Fruit fly (Drosophila melanogaster) whole organism, embryonic: ENCODE measurements around the gene ple.

Source experiments
- Atf-2 ChIP-seq: fragments of 200-800 bp; sonication (Bioruptor generic); optimal IDR thresholded peaks from 2 replicates; lab custom pipeline; 2016; ENCODE audit warnings: missing biosample characterization, missing genetic modification characterization
- CG12219 ChIP-seq: fragments of 200-800 bp; sonication (Bioruptor generic); optimal IDR thresholded peaks from 3 replicates; lab custom pipeline; 2018; ENCODE audit warnings: missing biosample characterization, mild to moderate bottlenecking, missing genetic modification characterization
- CG12299 ChIP-seq: fragments of 200-800 bp; sonication (Bioruptor generic); optimal IDR thresholded peaks from 2 replicates; lab custom pipeline; 2018; ENCODE audit warnings: missing biosample characterization, mild to moderate bottlenecking, missing genetic modification characterization
- CG13287 ChIP-seq: fragments of 200-800 bp; sonication (Bioruptor generic); IDR thresholded peaks from 2 replicates; pipeline ENCODE4 v1.3.6; 2022; ENCODE audit warnings: missing biosample characterization, missing genetic modification characterization; ENCODE audit not compliant: partially characterized antibody
- CG13775 ChIP-seq: fragments of 200-800 bp; sonication (Bioruptor generic); optimal IDR thresholded peaks from 3 replicates; lab custom pipeline; 2017; ENCODE audit warnings: missing biosample characterization, mild to moderate bottlenecking, missing genetic modification characterization
- CG1602 ChIP-seq: fragments of 200-800 bp; sonication (Bioruptor generic); optimal IDR thresholded peaks from 3 replicates; lab custom pipeline; 2016; ENCODE audit warnings: missing biosample characterization, missing genetic modification characterization
- CG16815 ChIP-seq: fragments of 200-800 bp; sonication (Bioruptor generic); optimal IDR thresholded peaks from 3 replicates; lab custom pipeline; 2017; ENCODE audit warnings: missing biosample characterization, mild to moderate bottlenecking, missing genetic modification characterization
- CG30020 ChIP-seq: fragments of 200-800 bp; optimal IDR thresholded peaks from 2 replicates; lab custom pipeline; 2019; ENCODE audit warnings: missing biosample characterization, mild to moderate bottlenecking, missing genetic modification characterization, moderate library complexity
- CG31388 ChIP-seq: fragments of 200-800 bp; sonication (Bioruptor generic); optimal IDR thresholded peaks from 2 replicates; lab custom pipeline; 2016; ENCODE audit warnings: missing biosample characterization, missing genetic modification characterization
- CG32532 ChIP-seq: fragments of 200-800 bp; sonication (Bioruptor generic); IDR thresholded peaks from 2 replicates; pipeline ENCODE4 v1.3.6; 2022; ENCODE audit warnings: missing biosample characterization, missing genetic modification characterization
- CG4820 ChIP-seq: fragments of 200-800 bp; sonication (Bioruptor generic); optimal IDR thresholded peaks from 3 replicates; lab custom pipeline; 2016; ENCODE audit warnings: missing biosample characterization, missing genetic modification characterization
- CG6683 ChIP-seq: fragments of 200-800 bp; sonication (Bioruptor generic); optimal IDR thresholded peaks from 2 replicates; lab custom pipeline; 2017; ENCODE audit warnings: missing biosample characterization, mild to moderate bottlenecking, missing genetic modification characterization, missing genetic modification reagents
- CG8478 ChIP-seq: fragments of >200 bp; optimal IDR thresholded peaks from 2 replicates; lab custom pipeline; 2018
- CG8765 ChIP-seq: fragments of 200-800 bp; sonication (Bioruptor generic); IDR thresholded peaks from 2 replicates; pipeline ENCODE4 v1.3.6; 2022; ENCODE audit warnings: missing biosample characterization, missing genetic modification characterization
- Dref ChIP-seq: fragments of 200-800 bp; sonication (Bioruptor generic); IDR thresholded peaks from 2 replicates; pipeline ENCODE4 v1.3.6; 2022; ENCODE audit warnings: missing biosample characterization, missing genetic modification characterization
- Fer3 ChIP-seq: fragments of 200-800 bp; sonication (Bioruptor generic); optimal IDR thresholded peaks from 2 replicates; lab custom pipeline; 2018; ENCODE audit warnings: missing biosample characterization, mild to moderate bottlenecking, missing genetic modification characterization, moderate library complexity
- Hey ChIP-seq: fragments of 200-800 bp; sonication (Bioruptor generic); optimal IDR thresholded peaks from 3 replicates; lab custom pipeline; 2018; ENCODE audit warnings: missing biosample characterization, mild to moderate bottlenecking, missing genetic modification characterization
- HmgZ ChIP-seq: fragments of 200-800 bp; sonication (Bioruptor generic); optimal IDR thresholded peaks from 2 replicates; lab custom pipeline; 2018; ENCODE audit warnings: missing biosample characterization, mild to moderate bottlenecking, missing genetic modification characterization
- Hr51 ChIP-seq, 2 experiments: fragments of 200-800 bp; sonication (Bioruptor generic); optimal IDR thresholded peaks; 2 replicates in 1 of 2; 3 replicates in 1 of 2; lab custom pipeline; 2016 to 2018; ENCODE audit warnings: missing biosample characterization in 2 of 2, missing genetic modification characterization in 2 of 2, mild to moderate bottlenecking in 1 of 2, moderate library complexity in 1 of 2
- Hsf ChIP-seq: fragments of 200-800 bp; sonication (Bioruptor generic); optimal IDR thresholded peaks from 3 replicates; lab custom pipeline; 2016; ENCODE audit warnings: missing biosample characterization, missing genetic modification characterization
- Jarid2 ChIP-seq: fragments of 200-800 bp; sonication (Bioruptor generic); optimal IDR thresholded peaks from 3 replicates; lab custom pipeline; 2017; ENCODE audit warnings: mild to moderate bottlenecking, missing biosample characterization, missing genetic modification reagents, missing genetic modification characterization
- MBD-R2 ChIP-seq: fragments of 200-800 bp; sonication (Bioruptor generic); IDR thresholded peaks from 2 replicates; pipeline ENCODE4 v1.3.6; 2022; ENCODE audit warnings: missing biosample characterization, missing genetic modification characterization
- Stat92E ChIP-seq, 3 experiments: fragments of >200 bp in 2 of 3; fragments of 200-800 bp in 1 of 3; sonication (Bioruptor generic) in 1 of 3; optimal IDR thresholded peaks; 2 replicates each; lab custom pipeline; 2017 to 2019; ENCODE audit warnings: missing biosample characterization in 3 of 3, missing genetic modification characterization in 3 of 3, mild to moderate bottlenecking in 1 of 3, moderate library complexity in 1 of 3
- Taf1 ChIP-seq: fragments of 200-800 bp; sonication (Bioruptor generic); IDR thresholded peaks from 2 replicates; pipeline ENCODE4 v1.3.6; 2022; ENCODE audit warnings: missing biosample characterization, missing genetic modification characterization
- abd-A ChIP-seq: fragments of 200-800 bp; sonication (Bioruptor generic); optimal IDR thresholded peaks from 3 replicates; lab custom pipeline; 2019; ENCODE audit warnings: missing biosample characterization, mild to moderate bottlenecking, missing genetic modification characterization, moderate library complexity
- ash1 ChIP-seq: fragments of 200-800 bp; sonication (Bioruptor generic); optimal IDR thresholded peaks from 2 replicates; lab custom pipeline; 2018; ENCODE audit warnings: missing biosample characterization, mild to moderate bottlenecking, missing genetic modification characterization
- bigmax ChIP-seq: fragments of 200-800 bp; sonication (Bioruptor generic); optimal IDR thresholded peaks from 2 replicates; lab custom pipeline; 2018; ENCODE audit warnings: missing biosample characterization, mild to moderate bottlenecking, missing genetic modification characterization
- bsh ChIP-seq, 2 experiments: fragments of 200-800 bp; sonication (Bioruptor generic); optimal IDR thresholded peaks; 2 replicates each; lab custom pipeline; 2017 to 2018; ENCODE audit warnings: mild to moderate bottlenecking in 2 of 2, missing biosample characterization in 2 of 2, missing genetic modification characterization in 2 of 2, moderate library complexity in 1 of 2
- cad ChIP-seq: fragments of >200 bp; optimal IDR thresholded peaks from 2 replicates; lab custom pipeline; 2017; ENCODE audit warnings: missing biosample characterization, missing genetic modification characterization
- cwo ChIP-seq: fragments of 200-800 bp; sonication (Bioruptor generic); optimal IDR thresholded peaks from 3 replicates; lab custom pipeline; 2017; ENCODE audit warnings: missing biosample characterization, missing genetic modification characterization, mild to moderate bottlenecking, moderate library complexity, missing genetic modification reagents
- dm ChIP-seq: fragments of 200-800 bp; sonication (Bioruptor generic); optimal IDR thresholded peaks from 3 replicates; lab custom pipeline; 2016; ENCODE audit warnings: missing biosample characterization, missing genetic modification characterization
- en ChIP-seq: fragments of 200-800 bp; sonication (Bioruptor generic); optimal IDR thresholded peaks from 2 replicates; lab custom pipeline; 2016; ENCODE audit warnings: missing biosample characterization, missing genetic modification characterization
- exex ChIP-seq: fragments of 200-800 bp; sonication (Bioruptor generic); optimal IDR thresholded peaks from 4 replicates; lab custom pipeline; 2018; ENCODE audit warnings: missing biosample characterization, mild to moderate bottlenecking, missing genetic modification characterization, moderate library complexity
- grn ChIP-seq: fragments of 200-800 bp; sonication (Bioruptor generic); optimal IDR thresholded peaks from 3 replicates; lab custom pipeline; 2017; ENCODE audit warnings: missing biosample characterization, missing genetic modification characterization
- gsb ChIP-seq: fragments of 200-800 bp; sonication (Bioruptor generic); IDR thresholded peaks from 2 replicates; pipeline ENCODE4 v1.3.6; 2022; ENCODE audit warnings: missing biosample characterization, missing genetic modification characterization
- ken ChIP-seq: fragments of 200-800 bp; sonication (Bioruptor generic); IDR thresholded peaks from 3 replicates; pipeline ENCODE4 v1.3.6; 2022; ENCODE audit warnings: missing biosample characterization, missing genetic modification characterization
- lov ChIP-seq, 2 experiments: fragments of 200-800 bp in 1 of 2; fragments of >200 bp in 1 of 2; sonication (Bioruptor generic) in 1 of 2; IDR thresholded peaks in 1 of 2; optimal IDR thresholded peaks in 1 of 2; 2 replicates in 1 of 2; 3 replicates in 1 of 2; pipeline versions ENCODE4 v1.3.6 to Lab custom; 2017 to 2022; ENCODE audit warnings: missing biosample characterization in 1 of 2, missing genetic modification characterization in 1 of 2
- mam ChIP-seq: fragments of 200-800 bp; sonication (Bioruptor generic); optimal IDR thresholded peaks from 3 replicates; lab custom pipeline; 2016; ENCODE audit warnings: missing biosample characterization, missing genetic modification characterization
- nerfin-1 ChIP-seq: fragments of 200-800 bp; sonication (Bioruptor generic); optimal IDR thresholded peaks from 3 replicates; lab custom pipeline; 2019; ENCODE audit warnings: missing biosample characterization, mild to moderate bottlenecking, missing genetic modification characterization, moderate library complexity
- onecut ChIP-seq: fragments of 200-800 bp; sonication (Bioruptor generic); IDR thresholded peaks from 2 replicates; pipeline ENCODE4 v1.3.6; 2022; ENCODE audit warnings: missing biosample characterization, missing genetic modification characterization
- peb ChIP-seq: fragments of 200-800 bp; sonication (Bioruptor generic); IDR thresholded peaks from 2 replicates; pipeline ENCODE4 v1.3.6; 2022; ENCODE audit warnings: missing biosample characterization, missing genetic modification characterization
- pho ChIP-seq: fragments of 200-800 bp; sonication (Bioruptor generic); optimal IDR thresholded peaks from 2 replicates; lab custom pipeline; 2016; ENCODE audit warnings: missing biosample characterization, missing genetic modification characterization
- seq ChIP-seq: fragments of 200-800 bp; sonication (Bioruptor generic); IDR thresholded peaks from 2 replicates; pipeline ENCODE4 v1.3.6; 2022; ENCODE audit warnings: missing biosample characterization, missing genetic modification characterization
- stc ChIP-seq: fragments of 200-800 bp; sonication (Bioruptor generic); IDR thresholded peaks from 2 replicates; pipeline ENCODE4 v1.3.6; 2022; ENCODE audit warnings: missing biosample characterization, missing genetic modification characterization
- tna ChIP-seq: fragments of 200-800 bp; sonication (Bioruptor generic); IDR thresholded peaks from 2 replicates; pipeline ENCODE4 v1.3.6; 2022; ENCODE audit warnings: missing biosample characterization, missing genetic modification characterization; ENCODE audit not compliant: partially characterized antibody
- trh ChIP-seq: fragments of 200-800 bp; sonication (Bioruptor generic); optimal IDR thresholded peaks from 2 replicates; lab custom pipeline; 2016; ENCODE audit warnings: missing biosample characterization, missing genetic modification characterization
- twi ChIP-seq: fragments of 200-800 bp; optimal IDR thresholded peaks from 2 replicates; lab custom pipeline; 2019; ENCODE audit warnings: missing biosample characterization, mild to moderate bottlenecking, missing genetic modification characterization, moderate library complexity
- tx ChIP-seq: fragments of 200-800 bp; sonication (Bioruptor generic); optimal IDR thresholded peaks from 2 replicates; lab custom pipeline; 2016; ENCODE audit warnings: missing biosample characterization, missing genetic modification characterization
- zen ChIP-seq: fragments of 200-800 bp; sonication (Bioruptor generic); optimal IDR thresholded peaks from 3 replicates; lab custom pipeline; 2018; ENCODE audit warnings: missing biosample characterization, mild to moderate bottlenecking, missing genetic modification characterization, moderate library complexity
- zfh2 ChIP-seq: fragments of 200-800 bp; sonication (Bioruptor generic); optimal IDR thresholded peaks from 2 replicates; lab custom pipeline; 2016; ENCODE audit warnings: missing biosample characterization, missing genetic modification characterization

The ple gene

dm6 chr3L:6703368-6703807, 15.9 kb downstream of the ple start, which contains the start of gene SP1173 (continued):
- TF ChIP-seq zen (tag; lab: Kevin White, UChicago) (no peak), seq (GFP tag; lab: Robert Waterston, UW) (peak; percentile 70; the same call in 1 of the 2 replicates), CG12219 (GFP tag; lab: Kevin White, UChicago) (peak; percentile 6), Hr51 (GFP tag; optimal IDR thresholded peaks at IDR 0.05; lab: Kevin White, UChicago) (peak; percentile 13 to 29), mam (GFP tag; lab: Kevin White, UChicago) (peak; percentile 11), pho (GFP tag; lab: Kevin White, UChicago) (no peak), ash1 (GFP tag; lab: Kevin White, UChicago) (no peak), grn (no peak), tx (GFP tag; lab: Kevin White, UChicago) (peak; percentile 6), Taf1 (GFP tag; lab: Robert Waterston, UW) (no peak), Hsf (no peak), en (no peak), MBD-R2 (GFP tag; lab: Robert Waterston, UW) (peak; percentile 47; the same call in 1 of the 2 replicates), CG12299 (tag; lab: Kevin White, UChicago) (no peak), cad (no peak), CG13775 (GFP tag; lab: Kevin White, UChicago) (peak; percentile 20), trh (GFP tag; lab: Kevin White, UChicago) (no peak), zfh2 (no peak), CG4820 (GFP tag; lab: Kevin White, UChicago) (no peak), bsh (GFP tag; optimal IDR thresholded peaks at IDR 0.05; lab: Kevin White, UChicago) (peak in 1 of 2 experiments; percentile 23), exex (no peak), onecut (GFP tag; lab: Robert Waterston, UW) (peak; percentile 55), stc (GFP tag; lab: Robert Waterston, UW) (peak; percentile 59; the same call in 1 of the 2 replicates), CG32532 (GFP tag; lab: Robert Waterston, UW) (peak; percentile 52; the same call in 1 of the 2 replicates), abd-A (tag; lab: Kevin White, UChicago) (peak; percentile 72), CG6683 (GFP tag; lab: Kevin White, UChicago) (no peak), CG8478 (lab: Kevin White, UChicago) (no peak), ken (GFP tag; lab: Robert Waterston, UW) (no peak; the same call in 2 of the 3 replicates), gsb (GFP tag; lab: Robert Waterston, UW) (peak; percentile 28; the same call in 1 of the 2 replicates), HmgZ (tag; lab: Kevin White, UChicago) (peak; percentile 75), Fer3 (tag; lab: Kevin White, UChicago) (peak; percentile 35), nerfin-1 (tag; lab: Kevin White, UChicago) (peak; percentile 96), Stat92E (GFP tag; optimal IDR thresholded peaks at IDR 0.05; lab: Kevin White, UChicago) (peak in 1 of 3 experiments; percentile 53), tna (GFP tag; lab: Robert Waterston, UW) (peak; percentile 61), bigmax (GFP tag; lab: Kevin White, UChicago) (peak; percentile 5), lov (optimal IDR thresholded peaks at IDR 0.05; lab: Kevin White, UChicago) (no peak), lov (GFP tag; IDR thresholded peaks at IDR 0.05; lab: Robert Waterston, UW) (peak; percentile 56; the same call in 1 of the 3 replicates), CG16815 (GFP tag; lab: Kevin White, UChicago) (no peak), Hey (tag; lab: Kevin White, UChicago) (peak; percentile 7), Dref (GFP tag; lab: Robert Waterston, UW) (no peak), cwo (peak; percentile 44), CG31388 (GFP tag; lab: Kevin White, UChicago) (no peak), Jarid2 (GFP tag; lab: Kevin White, UChicago) (peak; percentile 97), CG8765 (no peak), CG1602 (GFP tag; lab: Kevin White, UChicago) (no peak), twi (tag; lab: Kevin White, UChicago) (peak; percentile 16), peb (no peak), CG30020 (tag; lab: Kevin White, UChicago) (no peak), Atf-2 (GFP tag; lab: Kevin White, UChicago) (no peak), CG13287 (GFP tag; lab: Robert Waterston, UW) (peak; percentile 65), dm (GFP tag; lab: Kevin White, UChicago) (peak; percentile 22)
